Worm (Caenorhabditis elegans) whole organism, early embryonic: ENCODE measurements around the gene elt-1.

ENCODE experiments used
- B0310.2 ChIP-seq: sonication (generic microtip); optimal IDR thresholded peaks from 2 replicates; lab custom pipeline; 2016; ENCODE audit warnings: mild to moderate bottlenecking, missing genetic modification characterization, missing compliant biosample characterization
- F13C5.2 ChIP-seq: sonication (generic microtip); optimal IDR thresholded peaks from 2 replicates; lab custom pipeline; 2017; ENCODE audit warnings: mild to moderate bottlenecking, missing genetic modification characterization, inconsistent platforms, missing compliant biosample characterization
- aly-1 ChIP-seq: sonication (generic microtip); optimal IDR thresholded peaks from 2 replicates; lab custom pipeline; 2016; ENCODE audit warnings: missing genetic modification characterization, missing compliant biosample characterization
- ama-1 ChIP-seq: fragments of 150-350 bp; optimal IDR thresholded peaks from 2 replicates; lab custom pipeline; 2014
- ceh-13 ChIP-seq: fragments of 200-800 bp; sonication (Bioruptor generic); optimal IDR thresholded peaks from 2 replicates; lab custom pipeline; 2018; ENCODE audit warnings: mild to moderate bottlenecking, missing genetic modification characterization, missing compliant biosample characterization
- ceh-36 ChIP-seq: sonication (generic microtip); optimal IDR thresholded peaks from 2 replicates; lab custom pipeline; 2016; ENCODE audit warnings: missing genetic modification characterization, inconsistent platforms, missing compliant biosample characterization
- ets-7 ChIP-seq: sonication (generic microtip); optimal IDR thresholded peaks from 2 replicates; lab custom pipeline; 2016; ENCODE audit warnings: missing genotype, missing genetic modification characterization, missing compliant biosample characterization
- flt-1 ChIP-seq: fragments of 200-800 bp; sonication (Bioruptor generic); IDR thresholded peaks from 2 replicates; pipeline ENCODE4 v1.3.6; 2022; ENCODE audit warnings: missing genetic modification characterization, missing compliant biosample characterization
- hmbx-1 ChIP-seq: sonication (generic microtip); optimal IDR thresholded peaks from 2 replicates; lab custom pipeline; 2016; ENCODE audit warnings: mild to moderate bottlenecking, missing genetic modification characterization, missing compliant biosample characterization
- hmg-4 ChIP-seq: fragments of 200-800 bp; sonication (Bioruptor generic); optimal IDR thresholded peaks from 2 replicates; lab custom pipeline; 2018; ENCODE audit warnings: mild to moderate bottlenecking, missing genetic modification characterization, missing compliant biosample characterization
- hnd-1 ChIP-seq: sonication (generic microtip); optimal IDR thresholded peaks from 2 replicates; lab custom pipeline; 2016; ENCODE audit warnings: missing genetic modification characterization, missing compliant biosample characterization
- pes-1 ChIP-seq: fragments of 200-800 bp; sonication (Bioruptor generic); IDR thresholded peaks from 2 replicates; pipeline ENCODE4 v1.3.6; 2022; ENCODE audit warnings: missing genetic modification reagents, missing genetic modification characterization, missing compliant biosample characterization
- scrt-1 ChIP-seq: fragments of 200-800 bp; sonication (Bioruptor generic); IDR thresholded peaks from 2 replicates; pipeline ENCODE4 v1.3.6; 2022; ENCODE audit warnings: missing genetic modification characterization, missing compliant biosample characterization
- sea-1 ChIP-seq: fragments of 200-800 bp; sonication (Bioruptor generic); conservative IDR thresholded peaks from 2 replicates; pipeline ENCODE4 v1.3.6; 2022; ENCODE audit warnings: missing genetic modification characterization, missing compliant biosample characterization
- tbx-11 ChIP-seq: fragments of 200-800 bp; sonication (Bioruptor generic); IDR thresholded peaks from 2 replicates; pipeline ENCODE4 v1.3.6; 2022; ENCODE audit warnings: missing genetic modification characterization, missing compliant biosample characterization
- tbx-37 ChIP-seq: fragments of 200-800 bp; sonication (Bioruptor generic); conservative IDR thresholded peaks from 2 replicates; pipeline ENCODE4 v1.3.6; 2022; ENCODE audit warnings: missing genetic modification reagents, missing genetic modification characterization, missing compliant biosample characterization
- tra-4 ChIP-seq: sonication (generic microtip); optimal IDR thresholded peaks from 2 replicates; lab custom pipeline; 2017; ENCODE audit warnings: missing genetic modification characterization, missing compliant biosample characterization

The elt-1 gene

ce11 chrIV:9617358-9617757 is 2.6 kb downstream of the elt-1 start:
- TF ChIP-seq B0310.2 (tag; lab: Kevin White, UChicago) (no peak), tbx-11 (GFP tag; lab: Robert Waterston, UW) (no peak), pes-1 (no peak), ceh-13 (no peak), flt-1 (GFP tag; lab: Robert Waterston, UW) (no peak), ets-7 (tag; lab: Kevin White, UChicago) (no peak), scrt-1 (no peak), hnd-1 (no peak), hmbx-1 (tag; lab: Kevin White, UChicago) (no peak), tra-4 (tag; lab: Kevin White, UChicago) (no peak), aly-1 (tag; lab: Kevin White, UChicago) (no peak), tbx-37 (GFP tag; lab: Robert Waterston, UW) (no peak), sea-1 (no peak), hmg-4 (GFP tag; lab: Kevin White, UChicago) (no peak), F13C5.2 (tag; lab: Kevin White, UChicago) (no peak), ama-1 (no peak), ceh-36 (no peak)

- TF ChIP-seq pes-1 = no peak
- TF ChIP-seq B0310.2 (tag; lab: Kevin White, UChicago) = no peak
- no peak for TF ChIP-seq scrt-1
- TF ChIP-seq tbx-11 (GFP tag; lab: Robert Waterston, UW) = no peak
- TF ChIP-seq tra-4 (tag; lab: Kevin White, UChicago) = no peak
- no peak for TF ChIP-seq F13C5.2 (tag; lab: Kevin White, UChicago)
- no peak for TF ChIP-seq sea-1
- no peak for TF ChIP-seq ceh-36
- TF ChIP-seq aly-1 (tag; lab: Kevin White, UChicago) = no peak
- no peak for TF ChIP-seq hnd-1
These were observed 3.2 kb downstream of the elt-1 start for ce11 chrIV:9618015-9618414.

DNA sequence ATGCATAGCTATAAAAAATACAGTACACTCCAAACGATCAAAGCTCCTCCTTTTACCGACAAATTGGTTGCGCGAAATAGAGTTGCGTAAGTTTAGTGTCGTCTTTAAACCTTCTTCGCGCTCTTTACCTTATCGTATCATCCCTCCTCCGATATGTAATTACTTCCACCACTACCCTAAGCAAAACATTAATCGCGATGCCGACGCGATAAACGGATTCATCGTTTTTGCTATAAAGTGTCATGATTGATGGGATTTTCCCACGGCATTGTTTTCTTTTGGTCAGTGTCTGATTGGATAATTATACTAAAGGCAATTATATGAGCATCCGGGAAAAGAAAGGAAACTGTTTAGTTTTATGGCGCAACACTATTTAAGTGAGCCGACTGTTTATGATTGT is 4.0 kb downstream of the elt-1 start:
- no peak for TF ChIP-seq ama-1
- no peak for TF ChIP-seq pes-1

ce11 chrIV:9622272-9622671 is 7.5 kb downstream of the elt-1 start, which contains the start of gene W09C2.7:
TSS of gene W09C2.7 (minus strand) at chrIV:9622372.
- TF ChIP-seq sea-1 (no peak), pes-1 (no peak), scrt-1 (no peak)

DNA sequence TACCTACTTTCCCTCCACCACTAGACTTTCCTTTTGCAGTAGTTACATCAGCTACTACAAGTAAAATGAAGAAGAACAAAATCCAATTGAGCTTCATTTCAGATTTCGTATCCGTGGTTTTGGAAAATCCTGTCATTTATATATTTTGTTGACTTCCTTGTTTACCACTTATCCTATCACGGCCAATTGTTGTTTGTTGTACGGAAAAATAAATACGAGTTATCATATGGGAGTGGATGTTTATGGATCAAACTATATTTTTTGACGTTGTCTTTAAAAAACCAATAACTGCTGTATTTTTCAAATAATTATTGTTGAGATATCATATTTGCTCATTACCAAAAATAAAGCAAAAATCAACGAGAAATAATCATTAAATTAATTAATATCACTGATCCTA is 8.5 kb downstream of the elt-1 start, which contains the start of gene W09C2.9:
TSS of gene W09C2.9 (minus strand) at position 101 of the 400 bp plus-strand sequence.
- TF ChIP-seq aly-1 (tag; lab: Kevin White, UChicago) (no peak), flt-1 (GFP tag; lab: Robert Waterston, UW) (no peak), hnd-1 (no peak), pes-1 (no peak), ama-1 (no peak), F13C5.2 (tag; lab: Kevin White, UChicago) (no peak), hmg-4 (GFP tag; lab: Kevin White, UChicago) (no peak), tbx-11 (GFP tag; lab: Robert Waterston, UW) (no peak)

DNA sequence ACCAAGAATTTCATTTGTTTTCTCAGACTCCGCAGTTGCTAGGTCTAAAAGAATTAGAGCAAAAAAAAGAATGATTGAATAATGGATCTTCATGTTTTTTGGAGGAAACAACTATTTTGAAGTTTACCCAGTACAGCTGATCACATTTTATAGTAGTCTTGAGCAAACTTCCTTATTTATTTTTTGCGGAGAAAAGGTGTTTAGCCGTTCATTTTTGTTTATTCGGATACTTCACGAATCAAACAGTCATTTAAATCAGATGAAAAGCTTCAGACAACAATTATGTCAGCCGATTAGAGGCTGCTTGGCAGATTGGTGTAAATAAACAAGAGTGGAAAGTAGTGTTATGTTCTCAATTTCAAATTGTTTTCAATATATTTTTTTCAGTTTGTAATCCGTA is 9.5 kb downstream of the elt-1 start, which contains the start of gene W09C2.8:
TSS of gene W09C2.8 (minus strand) at position 101 of the 400 bp plus-strand sequence.
- TF ChIP-seq pes-1 (no peak), ama-1 (no peak), hmbx-1 (tag; lab: Kevin White, UChicago) (no peak), tra-4 (tag; lab: Kevin White, UChicago) (no peak), tbx-11 (GFP tag; lab: Robert Waterston, UW) (no peak), sea-1 (no peak)

DNA sequence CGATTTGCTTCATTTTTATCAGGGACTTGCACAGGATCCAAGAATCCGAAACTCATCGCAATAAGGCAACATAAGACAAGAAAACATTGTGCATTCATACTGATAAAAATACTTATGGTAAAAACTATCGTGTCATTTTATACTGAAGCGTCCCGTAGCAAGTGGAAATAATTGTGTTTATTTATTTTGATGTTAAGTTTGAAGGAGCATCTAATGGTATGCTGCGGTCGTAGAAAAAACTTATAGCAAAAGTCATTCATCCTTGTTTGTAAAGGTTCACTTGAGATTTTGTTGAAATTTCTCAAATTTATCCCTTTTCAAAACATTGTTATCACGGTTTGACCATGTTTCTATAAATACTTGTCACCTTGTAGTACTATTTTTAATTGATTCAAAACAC is 10.2 kb downstream of the elt-1 start, which contains the start of gene W09C2.10:
TSS of gene W09C2.10 (minus strand) at position 101 of the 400 bp plus-strand sequence.
- no peak for TF ChIP-seq ama-1
- no peak for TF ChIP-seq hmbx-1 (tag; lab: Kevin White, UChicago)
- no peak for TF ChIP-seq B0310.2 (tag; lab: Kevin White, UChicago)
- TF ChIP-seq tra-4 (tag; lab: Kevin White, UChicago) = no peak

DNA sequence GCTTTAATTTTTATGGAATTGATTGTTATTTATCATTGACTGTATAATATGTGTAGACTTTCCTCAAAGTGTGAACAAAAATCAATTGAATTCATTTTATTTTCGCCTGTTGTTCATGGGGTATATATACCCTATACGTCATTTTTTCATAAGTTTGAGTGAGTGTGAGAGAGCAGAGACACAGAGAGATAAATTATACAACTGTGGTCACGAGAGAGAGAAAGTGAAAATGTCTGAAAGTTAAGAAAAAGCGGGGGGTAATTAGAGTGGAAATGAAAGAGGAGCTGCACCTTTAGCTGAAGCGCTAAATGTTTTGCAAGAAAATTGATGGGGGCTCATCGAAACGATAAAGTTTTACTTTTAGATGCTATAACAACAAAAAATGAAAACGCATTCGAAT is 11.0 kb downstream of the elt-1 start:
- TF ChIP-seq scrt-1 (no peak), ceh-13 (no peak), sea-1 (no peak), tra-4 (tag; lab: Kevin White, UChicago) (no peak), hmbx-1 (tag; lab: Kevin White, UChicago) (no peak), pes-1 (no peak), B0310.2 (tag; lab: Kevin White, UChicago) (no peak), tbx-11 (GFP tag; lab: Robert Waterston, UW) (no peak)

ce11 chrIV:9627033-9627432 is 12.2 kb downstream of the elt-1 start:
- TF ChIP-seq tra-4 (tag; lab: Kevin White, UChicago) (no peak), tbx-37 (GFP tag; lab: Robert Waterston, UW) (no peak), ceh-36 (no peak), scrt-1 (no peak), ceh-13 (no peak)

DNA sequence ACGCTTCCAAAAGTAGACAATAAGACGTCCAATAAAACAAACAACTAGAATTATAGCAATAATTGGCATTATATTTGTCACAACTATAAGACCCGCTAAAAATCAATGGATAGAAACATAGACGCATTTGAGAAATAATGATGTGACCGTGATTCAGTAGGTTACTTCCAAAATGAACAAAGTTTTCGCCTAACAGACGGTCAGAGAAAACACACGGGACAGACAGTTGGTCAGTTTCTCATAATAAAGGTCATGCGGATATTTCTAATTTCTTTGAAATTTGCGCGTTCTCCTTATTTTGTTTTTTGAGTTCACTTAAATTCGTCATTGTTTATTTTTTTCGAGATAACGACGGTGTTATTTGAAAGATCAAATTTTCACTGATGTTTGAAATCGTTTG is 16.8 kb downstream of the elt-1 start:
- TF ChIP-seq aly-1 (tag; lab: Kevin White, UChicago) (no peak), F13C5.2 (tag; lab: Kevin White, UChicago) (no peak), tbx-37 (GFP tag; lab: Robert Waterston, UW) (no peak), sea-1 (no peak), hnd-1 (no peak), hmbx-1 (tag; lab: Kevin White, UChicago) (no peak), pes-1 (no peak), tbx-11 (GFP tag; lab: Robert Waterston, UW) (no peak), tra-4 (tag; lab: Kevin White, UChicago) (no peak), hmg-4 (GFP tag; lab: Kevin White, UChicago) (no peak), B0310.2 (tag; lab: Kevin White, UChicago) (no peak), ets-7 (tag; lab: Kevin White, UChicago) (no peak), ceh-36 (no peak), ceh-13 (no peak), flt-1 (GFP tag; lab: Robert Waterston, UW) (no peak), scrt-1 (no peak), ama-1 (no peak)
